Fruit fly (Drosophila melanogaster) whole organism, embryonic: ENCODE results near the gene Cby.

Experiments
- Antp ChIP-seq: fragments of 200-800 bp; sonication (Bioruptor generic); optimal IDR thresholded peaks from 3 replicates; lab custom pipeline; 2016; ENCODE audit warnings: missing biosample characterization, missing genetic modification characterization
- CG11247 ChIP-seq: fragments of 200-800 bp; sonication (Bioruptor generic); IDR thresholded peaks from 2 replicates; pipeline ENCODE4 v1.3.6; 2022; ENCODE audit warnings: missing biosample characterization, missing genetic modification characterization
- CG13894 ChIP-seq: fragments of 200-800 bp; sonication (Bioruptor generic); optimal IDR thresholded peaks from 3 replicates; lab custom pipeline; 2018; ENCODE audit warnings: missing biosample characterization, mild to moderate bottlenecking, missing genetic modification characterization, moderate library complexity
- CG1603 ChIP-seq: fragments of 200-800 bp; sonication (Bioruptor generic); optimal IDR thresholded peaks from 2 replicates; lab custom pipeline; 2019; ENCODE audit warnings: missing biosample characterization, mild to moderate bottlenecking, missing genetic modification characterization, moderate library complexity
- CG16813 ChIP-seq: fragments of 200-800 bp; sonication (Bioruptor generic); IDR thresholded peaks from 3 replicates; pipeline ENCODE4 v1.3.6; 2022; ENCODE audit warnings: missing biosample characterization, missing genetic modification characterization; ENCODE audit not compliant: partially characterized antibody
- CG16863 ChIP-seq: fragments of 200-800 bp; sonication (Bioruptor generic); optimal IDR thresholded peaks from 3 replicates; lab custom pipeline; 2016; ENCODE audit warnings: missing biosample characterization, missing genetic modification characterization
- CG1792 ChIP-seq: fragments of 200-800 bp; sonication (Bioruptor generic); optimal IDR thresholded peaks from 2 replicates; lab custom pipeline; 2016; ENCODE audit warnings: missing biosample characterization, missing genetic modification characterization
- CG2199 ChIP-seq: fragments of 200-800 bp; sonication (Bioruptor generic); IDR thresholded peaks from 3 replicates; pipeline ENCODE4 v1.3.6; 2022; ENCODE audit warnings: missing biosample characterization, missing genetic modification characterization
- CG3065 ChIP-seq: fragments of 200-800 bp; sonication (Bioruptor generic); optimal IDR thresholded peaks from 2 replicates; lab custom pipeline; 2016; ENCODE audit warnings: missing biosample characterization, missing genetic modification characterization
- CG31224 ChIP-seq: fragments of 200-800 bp; sonication (Bioruptor generic); IDR thresholded peaks from 2 replicates; pipeline ENCODE4 v1.3.6; 2022; ENCODE audit warnings: missing biosample characterization, missing genetic modification characterization
- CG3281 ChIP-seq: fragments of 200-800 bp; sonication (Bioruptor generic); optimal IDR thresholded peaks from 3 replicates; lab custom pipeline; 2017; ENCODE audit warnings: missing biosample characterization, mild to moderate bottlenecking, missing genetic modification characterization
- CG34224 ChIP-seq: fragments of 200-800 bp; sonication (Bioruptor generic); IDR thresholded peaks from 3 replicates; pipeline ENCODE4 v1.3.6; 2022; ENCODE audit warnings: missing biosample characterization, missing genetic modification characterization; ENCODE audit not compliant: partially characterized antibody
- CG3995 ChIP-seq: fragments of 200-800 bp; sonication (Bioruptor generic); optimal IDR thresholded peaks from 3 replicates; lab custom pipeline; 2016; ENCODE audit warnings: missing biosample characterization, missing genetic modification characterization
- CG6791 ChIP-seq: fragments of 200-800 bp; sonication (Bioruptor generic); IDR thresholded peaks from 3 replicates; pipeline ENCODE4 v1.3.6; 2022; ENCODE audit warnings: missing biosample characterization, missing genetic modification characterization; ENCODE audit not compliant: partially characterized antibody
- CG6854 ChIP-seq: fragments of 200-800 bp; sonication (Bioruptor generic); optimal IDR thresholded peaks from 3 replicates; lab custom pipeline; 2017; ENCODE audit warnings: missing biosample characterization, mild to moderate bottlenecking, missing genetic modification characterization
- CG7928 ChIP-seq: fragments of 200-800 bp; sonication (Bioruptor generic); optimal IDR thresholded peaks from 2 replicates; lab custom pipeline; 2017; ENCODE audit warnings: missing biosample characterization, mild to moderate bottlenecking, missing genetic modification characterization
- CG8924 ChIP-seq: fragments of 200-800 bp; optimal IDR thresholded peaks from 3 replicates; lab custom pipeline; 2019; ENCODE audit warnings: missing biosample characterization, mild to moderate bottlenecking, missing genetic modification characterization, moderate library complexity
- CG9215 ChIP-seq: fragments of 200-800 bp; sonication (Bioruptor generic); IDR thresholded peaks from 2 replicates; pipeline ENCODE4 v1.3.6; 2022; ENCODE audit warnings: missing biosample characterization, missing genetic modification characterization
- Dip2 ChIP-seq: fragments of 200-800 bp; sonication (Bioruptor generic); IDR thresholded peaks from 2 replicates; pipeline ENCODE4 v1.3.6; 2022; ENCODE audit warnings: missing biosample characterization, missing genetic modification characterization
- E2f1 ChIP-seq: fragments of 200-800 bp; sonication (Bioruptor generic); IDR thresholded peaks from 2 replicates; pipeline ENCODE4 v1.3.6; 2022; ENCODE audit warnings: missing biosample characterization, missing genetic modification characterization
- Ets97D ChIP-seq: fragments of 200-800 bp; sonication (Bioruptor generic); optimal IDR thresholded peaks from 3 replicates; lab custom pipeline; 2016; ENCODE audit warnings: missing biosample characterization, missing genetic modification characterization
- H2.0 ChIP-seq: fragments of 200-800 bp; sonication (Bioruptor generic); IDR thresholded peaks from 2 replicates; pipeline ENCODE4 v1.3.6; 2022; ENCODE audit warnings: missing biosample characterization, missing genetic modification characterization
- HLH54F ChIP-seq: fragments of 200-800 bp; sonication (Bioruptor generic); optimal IDR thresholded peaks from 3 replicates; lab custom pipeline; 2016; ENCODE audit warnings: missing biosample characterization, missing genetic modification characterization
- Hand ChIP-seq: fragments of 200-800 bp; sonication (Bioruptor generic); optimal IDR thresholded peaks from 2 replicates; lab custom pipeline; 2017; ENCODE audit warnings: mild to moderate bottlenecking, missing biosample characterization, missing genetic modification reagents, missing genetic modification characterization
- Hsf ChIP-seq: fragments of 200-800 bp; sonication (Bioruptor generic); optimal IDR thresholded peaks from 3 replicates; lab custom pipeline; 2016; ENCODE audit warnings: missing biosample characterization, missing genetic modification characterization
- NFAT ChIP-seq: fragments of 200-800 bp; sonication (Bioruptor generic); IDR thresholded peaks from 2 replicates; pipeline ENCODE4 v1.3.6; 2022; ENCODE audit warnings: missing biosample characterization, missing genetic modification characterization
- Optix ChIP-seq: fragments of 200-800 bp; sonication (Bioruptor generic); IDR thresholded peaks from 3 replicates; pipeline ENCODE4 v1.3.6; 2022; ENCODE audit warnings: missing biosample characterization, missing genetic modification characterization
- Scr ChIP-seq: fragments of 200-800 bp; sonication (Bioruptor generic); IDR thresholded peaks from 2 replicates; pipeline ENCODE4 v1.3.6; 2022; ENCODE audit warnings: missing biosample characterization, missing genetic modification characterization; ENCODE audit not compliant: partially characterized antibody
- Side ChIP-seq: fragments of 200-800 bp; sonication (Bioruptor generic); optimal IDR thresholded peaks from 2 replicates; lab custom pipeline; 2016; ENCODE audit warnings: missing biosample characterization, missing genetic modification characterization
- Sry-δ ChIP-seq: fragments of 200-800 bp; sonication (Bioruptor generic); optimal IDR thresholded peaks from 2 replicates; lab custom pipeline; 2016; ENCODE audit warnings: missing biosample characterization, missing genetic modification characterization
- Ssrp ChIP-seq: fragments of 200-800 bp; sonication (Bioruptor generic); optimal IDR thresholded peaks from 2 replicates; lab custom pipeline; 2018; ENCODE audit warnings: missing biosample characterization, mild to moderate bottlenecking, missing genetic modification characterization, moderate library complexity
- TFAM ChIP-seq: fragments of 200-800 bp; sonication (Bioruptor generic); optimal IDR thresholded peaks from 2 replicates; lab custom pipeline; 2017; ENCODE audit warnings: missing biosample characterization, missing genetic modification characterization, inconsistent platforms
- al ChIP-seq: fragments of 200-800 bp; sonication (Bioruptor generic); IDR thresholded peaks from 2 replicates; pipeline ENCODE4 v1.3.6; 2022; ENCODE audit warnings: missing biosample characterization, missing genetic modification characterization
- br ChIP-seq: fragments of >200 bp; optimal IDR thresholded peaks from 2 replicates; lab custom pipeline; 2017
- crp ChIP-seq, 2 experiments: fragments of 200-800 bp; sonication (Bioruptor generic); optimal IDR thresholded peaks; 2 replicates in 1 of 2; 3 replicates in 1 of 2; lab custom pipeline; 2017; ENCODE audit warnings: missing biosample characterization in 2 of 2, missing genetic modification characterization in 2 of 2, mild to moderate bottlenecking in 1 of 2, moderate library complexity in 1 of 2
- dan ChIP-seq: fragments of 200-800 bp; sonication (Bioruptor generic); IDR thresholded peaks from 2 replicates; pipeline ENCODE4 v1.3.6; 2022; ENCODE audit warnings: missing biosample characterization, missing genetic modification characterization
- dmrt11E ChIP-seq: fragments of 200-800 bp; sonication (Bioruptor generic); optimal IDR thresholded peaks from 3 replicates; lab custom pipeline; 2018; ENCODE audit warnings: missing biosample characterization, mild to moderate bottlenecking, missing genetic modification characterization, moderate library complexity
- esg ChIP-seq: fragments of 200-800 bp; sonication (Bioruptor generic); conservative IDR thresholded peaks from 2 replicates; pipeline ENCODE4 v1.3.6; 2022; ENCODE audit warnings: missing biosample characterization, missing genetic modification characterization
- fd96Cb ChIP-seq: fragments of 200-800 bp; sonication (Bioruptor generic); optimal IDR thresholded peaks from 2 replicates; lab custom pipeline; 2018; ENCODE audit warnings: missing biosample characterization, mild to moderate bottlenecking, missing genetic modification characterization, moderate library complexity
- gem ChIP-seq: fragments of 200-800 bp; sonication (Bioruptor generic); optimal IDR thresholded peaks from 2 replicates; lab custom pipeline; 2019; ENCODE audit warnings: missing biosample characterization, mild to moderate bottlenecking, missing genetic modification characterization, moderate library complexity
- grn ChIP-seq: fragments of 200-800 bp; sonication (Bioruptor generic); optimal IDR thresholded peaks from 3 replicates; lab custom pipeline; 2017; ENCODE audit warnings: missing biosample characterization, missing genetic modification characterization
- gro ChIP-seq: fragments of 200-800 bp; sonication (Bioruptor generic); optimal IDR thresholded peaks from 2 replicates; lab custom pipeline; 2016; ENCODE audit warnings: missing biosample characterization, missing genetic modification characterization
- h ChIP-seq: fragments of >200 bp; optimal IDR thresholded peaks from 2 replicates; lab custom pipeline; 2017
- hth ChIP-seq: fragments of >200 bp; optimal IDR thresholded peaks from 2 replicates; lab custom pipeline; 2017; ENCODE audit warnings: inconsistent platforms
- kah ChIP-seq: fragments of 200-800 bp; sonication (Bioruptor generic); optimal IDR thresholded peaks from 2 replicates; lab custom pipeline; 2018; ENCODE audit warnings: missing biosample characterization, mild to moderate bottlenecking, missing genetic modification characterization
- lbe ChIP-seq: fragments of 200-800 bp; sonication (Bioruptor generic); optimal IDR thresholded peaks from 2 replicates; lab custom pipeline; 2016; ENCODE audit warnings: missing biosample characterization, mild to moderate bottlenecking, missing genetic modification characterization
- mam ChIP-seq: fragments of 200-800 bp; sonication (Bioruptor generic); optimal IDR thresholded peaks from 3 replicates; lab custom pipeline; 2016; ENCODE audit warnings: missing biosample characterization, missing genetic modification characterization
- oc ChIP-seq: fragments of 200-800 bp; sonication (Bioruptor generic); optimal IDR thresholded peaks from 2 replicates; lab custom pipeline; 2018; ENCODE audit warnings: missing biosample characterization, mild to moderate bottlenecking, missing genetic modification characterization, moderate library complexity
- peb ChIP-seq: fragments of 200-800 bp; sonication (Bioruptor generic); IDR thresholded peaks from 2 replicates; pipeline ENCODE4 v1.3.6; 2022; ENCODE audit warnings: missing biosample characterization, missing genetic modification characterization
- sim ChIP-seq: fragments of 200-800 bp; sonication (Bioruptor generic); IDR thresholded peaks from 2 replicates; pipeline ENCODE4 v1.3.6; 2022; ENCODE audit warnings: missing biosample characterization, missing genetic modification characterization
- slp2 ChIP-seq: fragments of 200-800 bp; sonication (Bioruptor generic); optimal IDR thresholded peaks from 2 replicates; lab custom pipeline; 2016; ENCODE audit warnings: missing biosample characterization, missing genetic modification characterization
- tap ChIP-seq: fragments of 200-800 bp; optimal IDR thresholded peaks from 3 replicates; lab custom pipeline; 2019; ENCODE audit warnings: missing biosample characterization, mild to moderate bottlenecking, missing genetic modification characterization, moderate library complexity
- tgo ChIP-seq: fragments of 200-800 bp; sonication (Bioruptor generic); IDR thresholded peaks from 3 replicates; pipeline ENCODE4 v1.3.6; 2022; ENCODE audit warnings: missing biosample characterization, missing genetic modification characterization

Gene Cby

dm6 chr3R:21864992-21865391, 2.8 kb upstream of the Cby start, which contains the start of gene lsn (continued):
- no peak for TF ChIP-seq NFAT (GFP tag; lab: Robert Waterston, UW)
- TF ChIP-seq CG11247 = no peak
- TF ChIP-seq lbe (GFP tag; lab: Kevin White, UChicago) = peak; percentile 6
- TF ChIP-seq CG6854 (GFP tag; lab: Kevin White, UChicago) = no peak
- TF ChIP-seq CG1792 (GFP tag; lab: Kevin White, UChicago) = no peak
- no peak for TF ChIP-seq HLH54F (GFP tag; lab: Kevin White, UChicago)
- peak; percentile 37 to 90 for TF ChIP-seq crp (GFP tag; optimal IDR thresholded peaks at IDR 0.05; lab: Kevin White, UChicago)
- TF ChIP-seq Sry-δ = no peak
- no peak for TF ChIP-seq CG3065 (GFP tag; lab: Kevin White, UChicago)
- TF ChIP-seq Scr (GFP tag; lab: Robert Waterston, UW) = no peak
- no peak for TF ChIP-seq H2.0
- no peak for TF ChIP-seq CG6791
- TF ChIP-seq CG3281 (GFP tag; lab: Kevin White, UChicago) = peak; percentile 40
- TF ChIP-seq tgo (GFP tag; lab: Robert Waterston, UW) = no peak
- TF ChIP-seq Antp (GFP tag; lab: Kevin White, UChicago) = no peak
- TF ChIP-seq al (GFP tag; lab: Robert Waterston, UW) = no peak
- no peak for TF ChIP-seq CG8924
- peak; percentile 39 for TF ChIP-seq gem (tag; lab: Kevin White, UChicago)
- no peak for TF ChIP-seq fd96Cb (tag; lab: Kevin White, UChicago)
- peak; percentile 68 for TF ChIP-seq CG1603 (tag; lab: Kevin White, UChicago)
- TF ChIP-seq Side (GFP tag; lab: Kevin White, UChicago) = no peak
- TF ChIP-seq CG3995 (GFP tag; lab: Kevin White, UChicago) = no peak
- TF ChIP-seq CG31224 = no peak
- peak; percentile 8 for TF ChIP-seq oc (tag; lab: Kevin White, UChicago)
- no peak for TF ChIP-seq gro (GFP tag; lab: Kevin White, UChicago)
- peak; percentile 18 for TF ChIP-seq dmrt11E (tag; lab: Kevin White, UChicago)
- TF ChIP-seq Optix (GFP tag; lab: Robert Waterston, UW) = no peak
- TF ChIP-seq Hsf (GFP tag; lab: Kevin White, UChicago) = no peak
- TF ChIP-seq Ets97D (GFP tag; lab: Kevin White, UChicago) = no peak
- TF ChIP-seq CG16863 (GFP tag; lab: Kevin White, UChicago) = no peak
- no peak for TF ChIP-seq CG2199 (GFP tag; lab: Robert Waterston, UW)
- TF ChIP-seq br (lab: Kevin White, UChicago) = no peak
- no peak for TF ChIP-seq sim (GFP tag; lab: Robert Waterston, UW)
- no peak for TF ChIP-seq kah
- TF ChIP-seq Hand (GFP tag; lab: Kevin White, UChicago) = no peak
- no peak for TF ChIP-seq CG7928
- TF ChIP-seq tap (tag; lab: Kevin White, UChicago) = no peak
- TF ChIP-seq CG34224 = no peak; the same call in 2 of the 3 replicates
- no peak for TF ChIP-seq h (lab: Kevin White, UChicago)
- peak; percentile 23 for TF ChIP-seq grn (GFP tag; lab: Kevin White, UChicago)
- TF ChIP-seq mam (GFP tag; lab: Kevin White, UChicago) = no peak
- TF ChIP-seq Dip2 (GFP tag; lab: Robert Waterston, UW) = no peak
- no peak for TF ChIP-seq peb
- no peak for TF ChIP-seq esg (GFP tag; lab: Robert Waterston, UW)
- no peak for TF ChIP-seq CG16813 (GFP tag; lab: Robert Waterston, UW)
- TF ChIP-seq CG9215 (GFP tag; lab: Robert Waterston, UW) = no peak
- no peak for TF ChIP-seq hth (lab: Kevin White, UChicago)
- no peak for TF ChIP-seq slp2 (GFP tag; lab: Kevin White, UChicago)
- no peak for TF ChIP-seq TFAM
- no peak for TF ChIP-seq E2f1 (GFP tag; lab: Robert Waterston, UW)
- no peak for TF ChIP-seq CG13894 (tag; lab: Kevin White, UChicago)
- TF ChIP-seq dan (GFP tag; lab: Robert Waterston, UW) = no peak
- TF ChIP-seq Ssrp (tag; lab: Kevin White, UChicago) = no peak
